Fruit fly (Drosophila melanogaster): ENCODE data around the gene Elp4.

The Elp4 gene

DNA sequence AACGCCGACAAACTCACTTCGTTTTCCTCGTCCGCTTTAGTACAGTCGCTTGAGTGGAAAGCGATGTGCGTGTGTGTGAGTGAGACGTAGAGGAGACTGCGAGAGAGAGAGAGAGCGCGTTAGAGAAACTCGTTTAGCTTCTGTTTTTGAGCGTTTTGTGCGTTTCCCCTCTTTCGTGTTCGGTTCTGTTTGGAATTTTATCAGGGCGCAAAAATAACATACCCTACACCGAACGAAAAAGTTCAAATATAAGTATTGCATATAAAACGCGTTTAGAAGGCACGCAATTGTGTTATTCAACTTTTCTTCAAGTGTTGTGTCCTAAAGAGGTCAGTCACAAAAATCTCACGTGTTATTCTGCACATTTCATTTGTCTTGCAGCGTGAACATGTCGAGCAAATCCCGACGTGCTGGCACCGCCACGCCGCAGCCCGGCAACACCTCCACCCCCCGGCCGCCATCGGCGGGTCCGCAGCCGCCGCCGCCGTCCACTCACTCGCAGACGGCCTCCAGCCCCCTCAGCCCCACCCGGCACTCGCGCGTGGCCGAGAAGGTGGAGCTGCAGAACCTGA, 19.1 kb downstream of the Elp4 start:
- TF ChIP-seq CG17801 (GFP tag; optimal IDR thresholded peaks at IDR 0.05; ENCODE audit: partially characterized antibody): peak; percentile 20

DNA sequence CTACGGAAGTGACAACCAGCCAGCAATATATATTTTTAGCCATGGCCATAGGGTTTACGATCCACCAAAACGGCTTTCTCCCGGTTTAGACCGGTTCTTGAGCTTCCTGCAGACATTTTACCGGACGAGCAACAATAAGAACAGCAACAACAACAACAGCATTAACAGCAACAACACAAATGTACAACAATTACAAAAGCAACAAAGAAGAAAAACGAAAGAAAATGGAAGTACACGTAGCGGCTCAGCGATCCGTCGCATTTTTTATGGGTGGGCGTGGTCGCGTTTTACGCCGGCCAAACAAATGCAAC, 22.2 kb downstream of the Elp4 start:
- TF ChIP-seq CG17801 (GFP tag; optimal IDR thresholded peaks at IDR 0.05; ENCODE audit: partially characterized antibody): no peak

DNA sequence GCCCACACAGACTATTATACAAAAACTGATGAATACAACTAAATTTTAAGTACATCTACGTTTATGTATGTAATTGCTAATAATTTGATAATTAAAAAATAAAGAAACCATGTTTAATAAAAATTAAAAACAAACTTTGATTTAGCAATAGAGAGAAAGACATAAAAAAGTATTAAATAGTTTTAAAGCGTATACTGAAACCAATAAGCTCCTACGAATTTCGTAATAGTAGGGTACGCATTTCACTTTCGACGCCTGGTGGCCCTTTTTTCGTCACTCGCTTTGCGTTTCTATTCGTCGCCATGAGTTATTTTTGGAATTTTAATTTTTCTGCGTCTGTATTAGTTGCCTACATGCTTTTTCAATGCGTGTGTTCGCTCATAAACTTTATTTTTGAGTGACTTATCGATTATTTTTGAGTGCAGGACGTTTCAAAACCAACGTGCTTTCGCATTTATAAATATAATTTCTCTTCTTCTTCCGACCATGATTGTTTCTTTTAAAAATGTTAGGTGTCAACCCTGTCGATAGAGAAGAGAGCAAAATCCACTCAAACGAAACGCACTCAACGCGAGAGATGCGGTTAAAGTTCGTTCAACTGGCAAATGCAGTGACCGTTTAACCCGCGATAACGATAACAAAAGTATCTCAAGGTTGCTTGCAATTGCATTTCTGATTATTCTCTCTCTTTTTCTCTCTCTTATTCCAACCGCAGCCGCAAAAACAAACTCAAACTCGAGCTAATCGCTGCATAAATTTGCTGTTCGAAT, 22.8 kb downstream of the Elp4 start, which contains the start of gene Oscillin:
Gene Oscillin (plus strand): TSS at position 569 of the 770 bp plus-strand sequence.
- TF ChIP-seq CG17801 (GFP tag; optimal IDR thresholded peaks at IDR 0.05; ENCODE audit: partially characterized antibody): peak; percentile 53

DNA sequence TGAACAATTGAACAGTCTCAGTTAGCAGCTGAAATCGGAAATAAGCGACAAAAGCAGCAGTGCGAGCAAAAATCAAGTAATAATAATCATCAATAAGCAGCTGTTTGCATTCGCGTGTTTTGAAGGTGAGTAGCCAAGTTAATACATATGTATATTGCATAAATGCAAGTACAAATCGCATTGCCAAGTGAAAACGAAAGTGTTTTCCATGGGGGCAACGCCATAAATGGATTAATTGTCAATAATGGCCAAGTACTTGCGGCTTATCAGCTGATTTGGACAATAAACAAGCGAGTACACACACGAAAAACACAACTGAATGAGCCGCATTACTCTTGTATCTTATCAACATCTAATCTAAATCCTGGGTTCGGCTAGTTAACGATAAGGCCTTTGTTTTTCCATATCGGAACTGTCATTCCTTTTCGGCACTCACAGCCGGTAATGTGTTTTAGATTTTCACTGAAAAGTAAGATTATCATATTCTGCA, 23.4 kb downstream of the Elp4 start:
- peak; percentile 37 for TF ChIP-seq CG17801 (GFP tag; optimal IDR thresholded peaks at IDR 0.05; ENCODE audit: partially characterized antibody)

DNA sequence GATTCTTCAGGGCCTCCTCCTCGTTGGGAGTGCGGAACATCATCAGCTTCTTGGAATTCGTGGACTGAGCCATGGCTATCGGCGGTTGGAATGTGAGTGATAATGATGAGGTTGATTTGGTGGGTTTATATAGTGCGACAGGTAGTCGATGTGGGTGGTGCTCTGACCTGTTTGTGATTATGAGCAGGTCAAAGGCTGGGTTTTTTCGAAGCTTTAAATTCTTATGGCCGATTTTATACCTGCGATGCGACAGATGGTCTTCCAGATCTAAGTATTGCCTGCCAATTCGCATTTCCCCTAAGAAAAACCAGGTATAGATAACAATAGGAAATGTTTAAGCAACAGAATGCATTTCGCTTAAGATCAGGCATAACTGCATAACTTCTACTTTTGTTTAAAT, 26.8 kb downstream of the Elp4 start, which contains the start of gene CG14014:
Gene CG14014 (minus strand): TSS at position 101 of the 400 bp plus-strand sequence.
- TF ChIP-seq CG17801 (GFP tag; optimal IDR thresholded peaks at IDR 0.05; ENCODE audit: partially characterized antibody): no peak

DNA sequence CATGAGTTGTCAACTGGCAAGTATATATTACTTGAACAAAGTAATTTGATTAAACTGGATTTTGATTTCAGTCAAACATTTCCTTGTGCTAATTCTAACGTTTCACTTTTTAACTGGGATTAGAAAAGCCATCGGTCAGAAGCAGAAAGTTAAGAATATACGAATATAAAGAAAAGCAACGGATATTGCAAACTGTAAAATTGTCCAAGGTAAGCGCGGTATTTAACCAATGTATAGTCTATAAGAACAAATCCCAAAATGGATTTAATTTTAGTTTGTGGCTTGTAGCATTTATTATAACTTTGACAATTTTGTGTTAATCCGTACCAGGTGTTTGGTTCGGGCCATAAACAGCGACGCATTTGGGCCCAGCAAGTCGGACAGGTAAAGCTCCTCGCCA, 27.6 kb downstream of the Elp4 start, which contains the start of gene CG18269:
Gene CG18269 (plus strand): TSS at position 301 of the 400 bp plus-strand sequence.
- no peak for TF ChIP-seq CG17801 (GFP tag; optimal IDR thresholded peaks at IDR 0.05; ENCODE audit: partially characterized antibody)

DNA sequence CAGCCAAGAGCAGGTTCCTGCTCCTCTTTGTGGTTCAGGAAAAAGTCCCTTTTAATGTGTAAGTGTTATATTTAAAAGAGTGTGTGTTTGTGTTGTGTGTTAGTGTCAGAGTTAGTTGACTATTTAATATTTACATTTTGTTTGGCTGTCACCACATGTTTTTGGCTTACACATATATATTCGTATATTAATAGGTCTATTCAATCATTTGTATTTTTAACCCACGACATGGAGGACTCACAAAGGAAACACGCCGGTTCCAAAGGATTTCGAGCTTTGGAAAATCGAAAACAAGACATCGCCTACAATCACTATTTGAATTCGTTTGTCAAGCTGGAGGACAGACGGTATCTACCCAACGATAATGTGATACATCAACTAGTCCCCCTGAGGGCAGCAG, 29.8 kb downstream of the Elp4 start, which contains the start of the genes CG14013 and CG14017:
Gene CG14013 (minus strand): TSS at position 101 of the 400 bp plus-strand sequence.
Gene CG14017 (plus strand): TSS at position 148 of the 400 bp plus-strand sequence.
- TF ChIP-seq CG17801 (GFP tag; optimal IDR thresholded peaks at IDR 0.05; ENCODE audit: partially characterized antibody): no peak

DNA sequence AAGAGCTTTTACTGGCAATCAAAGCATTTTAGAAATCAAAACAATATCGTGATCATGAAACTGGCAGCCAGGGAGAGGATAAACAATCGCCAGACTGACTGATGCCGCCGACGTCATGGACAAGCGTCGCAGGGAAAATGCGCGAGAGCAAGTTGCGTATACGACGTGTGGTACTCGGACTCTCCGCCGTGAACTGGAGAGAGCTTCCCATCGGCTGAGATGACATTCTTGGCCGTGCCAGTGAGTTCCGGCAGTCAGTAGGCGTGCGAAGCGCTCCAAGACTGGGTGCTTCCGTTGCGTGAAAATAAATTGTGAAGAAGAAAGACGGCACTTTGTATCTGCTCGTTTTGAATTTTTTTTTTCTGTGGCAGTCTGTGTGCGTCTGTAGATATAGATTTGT, 30.9 kb downstream of the Elp4 start, which contains the start of gene GluRIIA:
Gene GluRIIA (plus strand): TSS at position 255 of the 400 bp plus-strand sequence.
- TF ChIP-seq CG17801 (GFP tag; optimal IDR thresholded peaks at IDR 0.05; ENCODE audit: partially characterized antibody): no peak

DNA sequence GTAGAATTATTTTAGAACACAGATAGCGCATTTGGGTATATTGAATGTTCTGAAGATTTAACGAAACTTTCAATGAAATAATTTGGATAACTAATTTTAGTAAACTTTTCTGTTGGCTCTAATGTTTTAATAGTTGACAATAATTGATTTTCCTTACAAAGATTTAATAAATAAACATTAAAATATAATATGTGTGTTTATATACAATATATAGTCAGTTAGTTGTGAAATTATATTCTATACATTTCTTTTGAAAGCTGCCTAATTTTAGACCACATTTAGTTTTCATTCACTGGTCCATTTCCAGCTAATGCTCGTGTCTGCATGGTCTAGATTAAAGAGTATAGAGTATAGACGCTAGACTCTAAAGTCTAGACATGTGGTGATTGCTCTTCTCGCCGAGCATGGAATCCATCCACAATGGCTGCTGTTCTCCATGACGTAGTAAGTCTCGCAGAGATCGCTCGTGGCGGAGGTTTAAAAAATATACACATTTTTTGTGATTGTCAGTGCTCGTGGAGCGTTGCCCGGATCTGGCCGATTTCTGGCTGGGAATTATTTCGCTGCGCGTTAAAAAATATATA, 35.0 kb downstream of the Elp4 start, which contains the start of gene GluRIIB:
Gene GluRIIB (plus strand): TSS at position 534 of the 584 bp plus-strand sequence.
- TF ChIP-seq CG17801 (GFP tag; optimal IDR thresholded peaks at IDR 0.05; ENCODE audit: partially characterized antibody): no peak

DNA sequence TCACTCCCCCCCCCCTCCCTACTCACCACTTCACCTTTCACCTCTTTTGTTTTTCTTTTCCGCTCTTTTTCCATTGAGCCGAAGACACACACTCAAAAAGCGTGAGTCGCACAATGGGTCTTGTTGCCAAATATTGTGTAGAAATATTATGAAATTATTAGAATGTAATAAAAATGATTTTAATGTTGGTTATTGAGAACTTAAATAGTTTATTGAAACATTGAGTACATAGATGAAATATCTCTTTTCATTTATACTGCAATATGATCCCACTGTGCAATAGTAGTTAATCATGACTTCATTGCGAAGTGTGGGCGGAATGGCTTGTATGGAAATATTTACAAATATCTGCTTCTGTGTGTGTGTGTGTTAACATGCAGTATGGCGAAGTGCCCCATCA, 43.2 kb downstream of the Elp4 start:
- no peak for TF ChIP-seq CG17801 (GFP tag; optimal IDR thresholded peaks at IDR 0.05; ENCODE audit: partially characterized antibody)

DNA sequence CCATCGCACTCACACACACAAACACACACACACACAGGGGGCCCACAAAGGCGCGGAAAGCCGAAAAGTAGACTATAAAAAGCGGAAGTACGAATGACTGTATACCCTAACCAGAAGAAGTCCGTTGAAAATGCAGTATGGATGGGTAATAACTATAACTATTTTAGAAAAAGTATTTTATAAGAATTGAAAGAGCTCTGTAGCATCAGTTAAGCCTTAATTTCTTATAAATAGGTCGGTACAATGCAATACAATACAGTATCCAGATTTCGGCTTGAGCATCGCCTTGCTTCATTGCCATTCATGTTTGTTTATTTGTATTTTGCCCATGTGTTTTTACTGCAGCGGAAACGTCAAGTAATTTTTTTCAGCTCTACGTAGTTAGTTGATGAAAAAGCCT, 45.6 kb downstream of the Elp4 start:
- no peak for TF ChIP-seq CG17801 (GFP tag; optimal IDR thresholded peaks at IDR 0.05; ENCODE audit: partially characterized antibody)

Measured in ovary, adult (tissue).